Worm (Caenorhabditis elegans) whole organism, midembryonic: ENCODE data around the gene C15B12.9.

ENCODE experiments used
- flt-1 ChIP-seq: fragments of 200-800 bp; sonication (Bioruptor generic); IDR thresholded peaks from 2 replicates; pipeline ENCODE4 v1.3.6; 2022; ENCODE audit warnings: missing genetic modification characterization, missing compliant biosample characterization
- ztf-23 ChIP-seq: fragments of 200-800 bp; sonication (Bioruptor generic); IDR thresholded peaks from 2 replicates; pipeline ENCODE4 v1.3.6; 2022; ENCODE audit warnings: missing genetic modification reagents, missing genetic modification characterization, missing compliant biosample characterization

ce11 chrX:6467462-6467861, 1.1 kb upstream of the C15B12.9 start, which contains the start of gene C15B12.3:
- no peak for TF ChIP-seq ztf-23
- TF ChIP-seq flt-1 (GFP tag; lab: Robert Waterston, UW): no peak
